Worm (Caenorhabditis elegans) whole organism, early embryonic: ENCODE results near the gene R03G8.6.

Source experiments
- F13C5.2 ChIP-seq: sonication (generic microtip); optimal IDR thresholded peaks from 2 replicates; lab custom pipeline; 2017; ENCODE audit warnings: mild to moderate bottlenecking, missing genetic modification characterization, inconsistent platforms, missing compliant biosample characterization
- ama-1 ChIP-seq: fragments of 150-350 bp; optimal IDR thresholded peaks from 2 replicates; lab custom pipeline; 2014
- ceh-13 ChIP-seq: fragments of 200-800 bp; sonication (Bioruptor generic); optimal IDR thresholded peaks from 2 replicates; lab custom pipeline; 2018; ENCODE audit warnings: mild to moderate bottlenecking, missing genetic modification characterization, missing compliant biosample characterization
- hmg-4 ChIP-seq: fragments of 200-800 bp; sonication (Bioruptor generic); optimal IDR thresholded peaks from 2 replicates; lab custom pipeline; 2018; ENCODE audit warnings: mild to moderate bottlenecking, missing genetic modification characterization, missing compliant biosample characterization
- sea-1 ChIP-seq: fragments of 200-800 bp; sonication (Bioruptor generic); conservative IDR thresholded peaks from 2 replicates; pipeline ENCODE4 v1.3.6; 2022; ENCODE audit warnings: missing genetic modification characterization, missing compliant biosample characterization
- tbx-37 ChIP-seq: fragments of 200-800 bp; sonication (Bioruptor generic); conservative IDR thresholded peaks from 2 replicates; pipeline ENCODE4 v1.3.6; 2022; ENCODE audit warnings: missing genetic modification reagents, missing genetic modification characterization, missing compliant biosample characterization

ce11 chrX:13139493-13139892 is 39.2 kb upstream of the R03G8.6 start, which contains the start of gene ttr-34:
- TF ChIP-seq ama-1 (lab: Kevin White, UChicago) (no peak), tbx-37 (GFP tag; lab: Robert Waterston, UW) (no peak), hmg-4 (no peak), ceh-13 (GFP tag; lab: Kevin White, UChicago) (no peak), F13C5.2 (tag; lab: Kevin White, UChicago) (no peak), sea-1 (GFP tag; lab: Robert Waterston, UW) (no peak)
